Fruit fly (Drosophila melanogaster): ENCODE measurements around the gene cv.

The cv gene

DNA sequence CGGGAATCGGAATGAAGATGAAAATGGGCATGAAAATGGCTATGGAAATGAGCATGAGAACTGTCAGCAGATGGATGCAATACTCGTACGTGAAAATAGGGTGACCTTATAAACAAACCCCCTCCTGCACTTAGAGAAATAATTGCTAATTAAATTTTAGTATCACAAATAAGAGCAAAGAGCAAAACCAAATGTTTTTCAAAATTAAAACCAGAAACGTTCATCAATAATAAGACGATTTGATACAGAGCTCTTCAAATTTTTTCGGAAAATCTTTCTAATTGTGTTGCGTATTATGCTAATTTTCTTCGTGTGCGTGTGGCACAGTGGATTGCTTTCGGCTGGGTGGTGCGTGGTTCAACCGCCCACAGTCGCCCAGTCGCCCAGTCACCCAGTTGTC, 43.6 kb upstream of the cv start (continued):
- TF ChIP-seq hb (GFP tag; IDR thresholded peaks at IDR 0.05; ENCODE audit: partially characterized antibody) (no peak), bcd (GFP tag; optimal IDR thresholded peaks at IDR 0.05) (no peak), Optix (GFP tag; IDR thresholded peaks at IDR 0.05) (no peak), CG11247 (GFP tag; IDR thresholded peaks at IDR 0.05) (no peak), CG10979 (tag; optimal IDR thresholded peaks at IDR 0.05) (peak; percentile 61), jing (GFP tag; optimal IDR thresholded peaks at IDR 0.05) (no peak), lola (GFP tag; optimal IDR thresholded peaks at IDR 0.05) (peak in 1 of 3 experiments; percentile 28), sna (GFP tag; IDR thresholded peaks at IDR 0.05; ENCODE audit: partially characterized antibody) (no peak), Meics (GFP tag; optimal IDR thresholded peaks at IDR 0.05) (no peak), luna (GFP tag; optimal IDR thresholded peaks at IDR 0.05) (no peak), corto (GFP tag; optimal IDR thresholded peaks at IDR 0.05) (no peak), cg (GFP tag; optimal IDR thresholded peaks at IDR 0.05) (no peak), CG15514 (GFP tag; optimal IDR thresholded peaks at IDR 0.05) (no peak), Dfd (GFP tag; optimal IDR thresholded peaks at IDR 0.05) (no peak), Sin3A (optimal IDR thresholded peaks at IDR 0.05) (no peak), unpg (GFP tag; optimal IDR thresholded peaks at IDR 0.05) (peak; percentile 35), CG4282 (GFP tag; optimal IDR thresholded peaks at IDR 0.05) (no peak), crc (GFP tag; optimal IDR thresholded peaks at IDR 0.05) (no peak), CG6765 (GFP tag; optimal IDR thresholded peaks at IDR 0.05) (no peak), ci (GFP tag; IDR thresholded peaks at IDR 0.05) (peak; percentile 45; the same call in 1 of the 3 replicates), CG11504 (tag; optimal IDR thresholded peaks at IDR 0.05) (peak; percentile 53), CG4820 (GFP tag; optimal IDR thresholded peaks at IDR 0.05) (no peak), da (GFP tag; optimal IDR thresholded peaks at IDR 0.05) (no peak), Nf-YA (GFP tag; IDR thresholded peaks at IDR 0.05) (no peak), zfh1 (GFP tag; IDR thresholded peaks at IDR 0.05) (no peak), Dad (GFP tag; optimal IDR thresholded peaks at IDR 0.05) (no peak), dm (GFP tag; optimal IDR thresholded peaks at IDR 0.05) (no peak), sim (GFP tag; IDR thresholded peaks at IDR 0.05) (no peak), CG10209 (GFP tag; optimal IDR thresholded peaks at IDR 0.05) (no peak), ro (GFP tag; IDR thresholded peaks at IDR 0.05) (no peak), ERR (GFP tag; optimal IDR thresholded peaks at IDR 0.05) (no peak), tin (GFP tag; optimal IDR thresholded peaks at IDR 0.05) (peak; percentile 8), CG42726 (GFP tag; IDR thresholded peaks at IDR 0.05; ENCODE audit: partially characterized antibody) (no peak), row (GFP tag; IDR thresholded peaks at IDR 0.05) (peak; percentile 59), ssp (GFP tag; IDR thresholded peaks at IDR 0.05) (no peak), BtbVII (GFP tag; optimal IDR thresholded peaks at IDR 0.05) (no peak), CG18764 (GFP tag; optimal IDR thresholded peaks at IDR 0.05) (no peak), CG30431 (GFP tag; optimal IDR thresholded peaks at IDR 0.05) (no peak), CG11085 (GFP tag; IDR thresholded peaks at IDR 0.05) (no peak), CG2678 (tag; optimal IDR thresholded peaks at IDR 0.05) (peak; percentile 46), Blimp-1 (GFP tag; optimal IDR thresholded peaks at IDR 0.05) (peak; percentile 44), D19A (tag; optimal IDR thresholded peaks at IDR 0.05) (peak; percentile 25), CG17186 (GFP tag; optimal IDR thresholded peaks at IDR 0.05) (no peak), pho (GFP tag; optimal IDR thresholded peaks at IDR 0.05) (no peak), CG17385 (GFP tag; optimal IDR thresholded peaks at IDR 0.05) (no peak), Six4 (GFP tag; optimal IDR thresholded peaks at IDR 0.05) (no peak), CG10565 (GFP tag; optimal IDR thresholded peaks at IDR 0.05) (no peak), phol (tag; optimal IDR thresholded peaks at IDR 0.05) (peak; percentile 51), zf30C (GFP tag; optimal IDR thresholded peaks at IDR 0.05) (peak; percentile 18), Asciz (GFP tag; optimal IDR thresholded peaks at IDR 0.05) (no peak), dan (GFP tag; IDR thresholded peaks at IDR 0.05) (no peak), D19B (GFP tag; optimal IDR thresholded peaks at IDR 0.05) (no peak)
